Fruit fly (Drosophila melanogaster) whole organism, embryonic: ENCODE data around the gene Wdfy2.

Experiments
- Abd-B ChIP-seq: fragments of 200-800 bp; sonication (Bioruptor generic); optimal IDR thresholded peaks from 2 replicates; lab custom pipeline; 2018; ENCODE audit warnings: missing biosample characterization, mild to moderate bottlenecking, missing genetic modification characterization, moderate library complexity
- CG12744 ChIP-seq: fragments of 200-800 bp; sonication (Bioruptor generic); optimal IDR thresholded peaks from 2 replicates; lab custom pipeline; 2016; ENCODE audit warnings: missing biosample characterization, missing genetic modification characterization
- CG6813 ChIP-seq: fragments of 200-800 bp; sonication (Bioruptor generic); optimal IDR thresholded peaks from 2 replicates; lab custom pipeline; 2017; ENCODE audit warnings: missing biosample characterization, missing genetic modification characterization, mild to moderate bottlenecking, moderate library complexity, missing genetic modification reagents
- CG9876 ChIP-seq: fragments of 200-800 bp; sonication (Bioruptor generic); optimal IDR thresholded peaks from 2 replicates; lab custom pipeline; 2016; ENCODE audit warnings: missing biosample characterization, missing genetic modification characterization
- ci ChIP-seq: fragments of 200-800 bp; sonication (Bioruptor generic); IDR thresholded peaks from 3 replicates; pipeline ENCODE4 v1.3.6; 2022; ENCODE audit warnings: missing biosample characterization, missing genetic modification characterization
- dan ChIP-seq: fragments of 200-800 bp; sonication (Bioruptor generic); IDR thresholded peaks from 2 replicates; pipeline ENCODE4 v1.3.6; 2022; ENCODE audit warnings: missing biosample characterization, missing genetic modification characterization
- emc ChIP-seq: fragments of 200-800 bp; sonication (Bioruptor generic); optimal IDR thresholded peaks from 2 replicates; lab custom pipeline; 2016; ENCODE audit warnings: missing biosample characterization, missing genetic modification characterization
- nau ChIP-seq: fragments of 200-800 bp; sonication (Bioruptor generic); optimal IDR thresholded peaks from 3 replicates; lab custom pipeline; 2017; ENCODE audit warnings: missing biosample characterization, mild to moderate bottlenecking, missing genetic modification characterization, missing genetic modification reagents
- odd ChIP-seq: fragments of 200-800 bp; sonication (Bioruptor generic); optimal IDR thresholded peaks from 2 replicates; lab custom pipeline; 2017; ENCODE audit warnings: missing biosample characterization, mild to moderate bottlenecking, missing genetic modification characterization
- tio ChIP-seq: fragments of 200-800 bp; sonication (Bioruptor generic); optimal IDR thresholded peaks from 2 replicates; lab custom pipeline; 2017; ENCODE audit warnings: missing biosample characterization, missing genetic modification characterization, inconsistent platforms
- zf30C ChIP-seq: fragments of 200-800 bp; sonication (Bioruptor generic); optimal IDR thresholded peaks from 3 replicates; lab custom pipeline; 2018; ENCODE audit warnings: missing biosample characterization, mild to moderate bottlenecking, missing genetic modification characterization

- no peak for TF ChIP-seq CG12744 (GFP tag; lab: Kevin White, UChicago)
- TF ChIP-seq CG9876 (GFP tag; lab: Kevin White, UChicago) = no peak
- no peak for TF ChIP-seq dan
- no peak for TF ChIP-seq Abd-B (GFP tag; lab: Kevin White, UChicago)
- TF ChIP-seq ci (GFP tag; lab: Robert Waterston, UW) = no peak
- TF ChIP-seq emc (GFP tag; lab: Kevin White, UChicago) = no peak
- no peak for TF ChIP-seq odd
- no peak for TF ChIP-seq zf30C (GFP tag; lab: Kevin White, UChicago)
- no peak for TF ChIP-seq CG6813 (GFP tag; lab: Kevin White, UChicago)
- TF ChIP-seq tio (GFP tag; lab: Kevin White, UChicago) = no peak
- TF ChIP-seq nau (GFP tag; lab: Kevin White, UChicago) = no peak
Observed at dm6 chr2L:10379865-10380264, 43.2 kb upstream of the Wdfy2 start, which contains the start of gene gny.
